Fruit fly (Drosophila melanogaster) whole organism: ENCODE data around the gene NimC2.

ENCODE experiments used
- CG8478 ChIP-seq: fragments of >200 bp; optimal IDR thresholded peaks from 2 replicates; lab custom pipeline; 2018; ENCODE audit warnings: inconsistent platforms
- Dll ChIP-seq: fragments of >200 bp; optimal IDR thresholded peaks from 2 replicates; lab custom pipeline; 2017
- EcR ChIP-seq, 2 experiments: fragments of >200 bp; optimal IDR thresholded peaks; 2 replicates each; lab custom pipeline; 2017; ENCODE audit warnings: missing biosample characterization in 2 of 2, missing genetic modification characterization in 2 of 2, missing genetic modification reagents in 2 of 2
- pan ChIP-seq: fragments of >200 bp; optimal IDR thresholded peaks from 2 replicates; lab custom pipeline; 2017
- psq ChIP-seq: fragments of >200 bp; optimal IDR thresholded peaks from 2 replicates; lab custom pipeline; 2017
- usp ChIP-seq: fragments of >200 bp; optimal IDR thresholded peaks from 2 replicates; lab custom pipeline; 2017; ENCODE audit warnings: missing biosample characterization, missing genetic modification characterization, mixed read lengths

Gene NimC2

dm6 chr2L:14026778-14027177, 46.9 kb downstream of the NimC2 start, which contains the start of gene hll:
Gene hll (plus strand): TSS chr2L:14027001.
- TF ChIP-seq pan (lab: Kevin White, UChicago) (no peak), usp (GFP tag; lab: Kevin White, UChicago) (no peak), CG8478 (lab: Kevin White, UChicago) (no peak), Dll (lab: Kevin White, UChicago) (no peak), EcR (GFP tag; optimal IDR thresholded peaks at IDR 0.05; lab: Kevin White, UChicago) (no peak), psq (lab: Kevin White, UChicago) (no peak)

- TF ChIP-seq CG8478 (lab: Kevin White, UChicago) (no peak), usp (GFP tag; lab: Kevin White, UChicago) (no peak), Dll (lab: Kevin White, UChicago) (no peak), pan (lab: Kevin White, UChicago) (no peak), psq (lab: Kevin White, UChicago) (no peak), EcR (GFP tag; optimal IDR thresholded peaks at IDR 0.05; lab: Kevin White, UChicago) (no peak)
Observed at dm6 chr2L:14029235-14029634, 49.3 kb downstream of the NimC2 start.

DNA sequence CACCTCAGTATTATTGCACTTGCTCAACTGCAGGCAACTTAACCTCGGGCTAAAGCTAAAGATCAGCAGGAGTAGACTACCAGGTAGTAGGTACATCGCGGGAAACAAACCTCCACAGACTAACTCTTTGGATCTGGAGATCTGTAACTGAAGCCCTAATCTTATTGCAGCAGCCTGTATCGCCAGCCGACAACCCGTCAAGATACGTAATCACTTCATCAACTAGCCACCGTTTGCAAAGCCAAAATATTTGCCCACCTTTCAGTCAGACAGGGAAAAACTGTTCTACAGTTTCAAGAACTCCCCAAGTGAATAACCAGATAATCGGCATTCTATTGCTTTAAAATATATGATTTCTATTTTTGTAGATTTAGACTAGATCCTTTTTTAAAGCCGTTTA, 51.5 kb downstream of the NimC2 start, which contains the start of gene CG18095:
Gene CG18095, minus strand, starts transcription at position 101 of the 400 bp plus-strand sequence.
- TF ChIP-seq psq (lab: Kevin White, UChicago), result no peak
- no peak for TF ChIP-seq CG8478 (lab: Kevin White, UChicago)
- TF ChIP-seq pan (lab: Kevin White, UChicago), result no peak
- no peak for TF ChIP-seq EcR (GFP tag; optimal IDR thresholded peaks at IDR 0.05; lab: Kevin White, UChicago)
- TF ChIP-seq Dll (lab: Kevin White, UChicago), result no peak
- TF ChIP-seq usp (GFP tag; lab: Kevin White, UChicago), result no peak
